Fruit fly (Drosophila melanogaster) whole organism, embryonic: ENCODE results near the gene bor.

ENCODE experiments used
- Asciz ChIP-seq: fragments of 200-800 bp; sonication (Bioruptor generic); optimal IDR thresholded peaks from 2 replicates; lab custom pipeline; 2017; ENCODE audit warnings: missing biosample characterization, mild to moderate bottlenecking, missing genetic modification characterization, missing genetic modification reagents
- B-H1 ChIP-seq: fragments of 200-800 bp; sonication (Bioruptor generic); IDR thresholded peaks from 3 replicates; pipeline ENCODE4 v1.3.6; 2022; ENCODE audit warnings: missing biosample characterization, missing genetic modification characterization
- BtbVII ChIP-seq: fragments of 200-800 bp; sonication (Bioruptor generic); optimal IDR thresholded peaks from 3 replicates; lab custom pipeline; 2017; ENCODE audit warnings: missing biosample characterization, mild to moderate bottlenecking, missing genetic modification characterization
- Bteb2 ChIP-seq: fragments of 200-800 bp; sonication (Bioruptor generic); optimal IDR thresholded peaks from 2 replicates; lab custom pipeline; 2016; ENCODE audit warnings: missing biosample characterization, missing genetic modification characterization
- CG10209 ChIP-seq: fragments of 200-800 bp; sonication (Bioruptor generic); optimal IDR thresholded peaks from 3 replicates; lab custom pipeline; 2017; ENCODE audit warnings: missing biosample characterization, mild to moderate bottlenecking, missing genetic modification characterization, missing genetic modification reagents
- CG10267 ChIP-seq: fragments of 200-800 bp; sonication (Bioruptor generic); optimal IDR thresholded peaks from 2 replicates; lab custom pipeline; 2018; ENCODE audit warnings: missing biosample characterization, mild to moderate bottlenecking, missing genetic modification characterization, moderate library complexity
- CG10654 ChIP-seq: fragments of 200-800 bp; sonication (Bioruptor generic); optimal IDR thresholded peaks from 2 replicates; lab custom pipeline; 2016; ENCODE audit warnings: missing biosample characterization, missing genetic modification characterization
- CG11560 ChIP-seq: fragments of 200-800 bp; sonication (Bioruptor generic); IDR thresholded peaks from 3 replicates; pipeline ENCODE4 v1.3.6; 2022; ENCODE audit warnings: missing biosample characterization, missing genetic modification characterization
- CG12071 ChIP-seq: fragments of 200-800 bp; sonication (Bioruptor generic); optimal IDR thresholded peaks from 3 replicates; lab custom pipeline; 2018; ENCODE audit warnings: missing biosample characterization, mild to moderate bottlenecking, missing genetic modification characterization
- CG12155 ChIP-seq: fragments of 200-800 bp; sonication (Bioruptor generic); optimal IDR thresholded peaks from 3 replicates; lab custom pipeline; 2016; ENCODE audit warnings: missing biosample characterization, missing genetic modification characterization
- CG17186 ChIP-seq: fragments of 200-800 bp; sonication (Bioruptor generic); optimal IDR thresholded peaks from 3 replicates; lab custom pipeline; 2017; ENCODE audit warnings: missing biosample characterization, missing genetic modification reagents, missing genetic modification characterization
- CG18476 ChIP-seq: fragments of 200-800 bp; sonication (Bioruptor generic); optimal IDR thresholded peaks from 2 replicates; lab custom pipeline; 2016; ENCODE audit warnings: missing biosample characterization, mild to moderate bottlenecking, missing genetic modification characterization
- CG2202 ChIP-seq: fragments of 200-800 bp; sonication (Bioruptor generic); optimal IDR thresholded peaks from 2 replicates; lab custom pipeline; 2018; ENCODE audit warnings: missing biosample characterization, mild to moderate bottlenecking, missing genetic modification characterization
- CG34422 ChIP-seq: fragments of 200-800 bp; sonication (Bioruptor generic); IDR thresholded peaks from 3 replicates; pipeline ENCODE4 v1.3.6; 2022; ENCODE audit warnings: missing biosample characterization, missing genetic modification characterization
- CG43689 ChIP-seq: fragments of 200-800 bp; sonication (Bioruptor generic); IDR thresholded peaks from 2 replicates; pipeline ENCODE4 v1.3.6; 2022; ENCODE audit warnings: missing biosample characterization, missing genetic modification characterization
- CG4404 ChIP-seq: fragments of 200-800 bp; sonication (Bioruptor generic); IDR thresholded peaks from 2 replicates; pipeline ENCODE4 v1.3.6; 2022; ENCODE audit warnings: missing biosample characterization, missing genetic modification characterization
- CG4424 ChIP-seq: fragments of 200-800 bp; sonication (Bioruptor generic); optimal IDR thresholded peaks from 3 replicates; lab custom pipeline; 2016; ENCODE audit warnings: missing biosample characterization, missing genetic modification characterization
- CG8359 ChIP-seq: fragments of 200-800 bp; sonication (Bioruptor generic); optimal IDR thresholded peaks from 2 replicates; lab custom pipeline; 2017; ENCODE audit warnings: missing biosample characterization, mild to moderate bottlenecking, missing genetic modification characterization, borderline replicate concordance
- CG9932 ChIP-seq: fragments of 200-800 bp; sonication (Bioruptor generic); IDR thresholded peaks from 2 replicates; pipeline ENCODE4 v1.3.6; 2022; ENCODE audit warnings: missing biosample characterization, missing genetic modification characterization
- D ChIP-seq, 2 experiments: fragments of 200-800 bp in 1 of 2; fragments of >200 bp in 1 of 2; sonication (Bioruptor generic) in 1 of 2; optimal IDR thresholded peaks; 2 replicates in 1 of 2; 3 replicates in 1 of 2; lab custom pipeline; 2017; ENCODE audit warnings: mild to moderate bottlenecking in 1 of 2, missing biosample characterization in 1 of 2, missing genetic modification characterization in 1 of 2, missing genetic modification reagents in 1 of 2
- Doc3 ChIP-seq: fragments of 200-800 bp; sonication (Bioruptor generic); IDR thresholded peaks from 3 replicates; pipeline ENCODE4 v1.3.6; 2022; ENCODE audit warnings: missing biosample characterization, missing genetic modification characterization; ENCODE audit not compliant: partially characterized antibody
- Dp ChIP-seq: fragments of 200-800 bp; sonication (Bioruptor generic); optimal IDR thresholded peaks from 2 replicates; lab custom pipeline; 2018; ENCODE audit warnings: missing biosample characterization, mild to moderate bottlenecking, missing genetic modification characterization, moderate library complexity
- Eip74EF ChIP-seq, 2 experiments: fragments of 200-800 bp in 1 of 2; fragments of >200 bp in 1 of 2; sonication (Bioruptor generic) in 1 of 2; optimal IDR thresholded peaks; 2 replicates each; lab custom pipeline; 2017 to 2019; ENCODE audit warnings: missing biosample characterization in 2 of 2, missing genetic modification characterization in 2 of 2, mild to moderate bottlenecking in 1 of 2, moderate library complexity in 1 of 2
- Kr ChIP-seq: fragments of 200-800 bp; sonication (Bioruptor generic); optimal IDR thresholded peaks from 2 replicates; lab custom pipeline; 2017; ENCODE audit warnings: missing biosample characterization, mild to moderate bottlenecking, missing genetic modification characterization
- Nf-YB ChIP-seq: fragments of 200-800 bp; sonication (Bioruptor generic); optimal IDR thresholded peaks from 3 replicates; lab custom pipeline; 2019; ENCODE audit warnings: missing biosample characterization, mild to moderate bottlenecking, missing genetic modification characterization, moderate library complexity
- Pdp1 ChIP-seq, 2 experiments: fragments of 200-800 bp; sonication (Bioruptor generic); optimal IDR thresholded peaks; 3 replicates each; lab custom pipeline; 2016; ENCODE audit warnings: missing biosample characterization in 2 of 2, missing genetic modification characterization in 2 of 2, mild to moderate bottlenecking in 1 of 2, moderate library complexity in 1 of 2
- bigmax ChIP-seq: fragments of 200-800 bp; sonication (Bioruptor generic); optimal IDR thresholded peaks from 2 replicates; lab custom pipeline; 2018; ENCODE audit warnings: missing biosample characterization, mild to moderate bottlenecking, missing genetic modification characterization
- chn ChIP-seq: fragments of 200-800 bp; sonication (Bioruptor generic); optimal IDR thresholded peaks from 2 replicates; lab custom pipeline; 2016; ENCODE audit warnings: missing biosample characterization, missing genetic modification characterization
- dimm ChIP-seq: fragments of 200-800 bp; sonication (Bioruptor generic); IDR thresholded peaks from 2 replicates; pipeline ENCODE4 v1.3.6; 2022; ENCODE audit warnings: missing biosample characterization, missing genetic modification characterization
- eyg ChIP-seq: fragments of 200-800 bp; sonication (Bioruptor generic); optimal IDR thresholded peaks from 3 replicates; lab custom pipeline; 2016; ENCODE audit warnings: missing biosample characterization, missing genetic modification characterization
- fd64A ChIP-seq: fragments of 200-800 bp; sonication (Bioruptor generic); optimal IDR thresholded peaks from 3 replicates; lab custom pipeline; 2018; ENCODE audit warnings: missing biosample characterization, mild to moderate bottlenecking, missing genetic modification characterization
- ftz-f1 ChIP-seq: fragments of 200-800 bp; sonication (Bioruptor generic); optimal IDR thresholded peaks from 2 replicates; lab custom pipeline; 2016; ENCODE audit warnings: missing biosample characterization, missing genetic modification characterization
- gce ChIP-seq: fragments of 200-800 bp; sonication (Bioruptor generic); IDR thresholded peaks from 3 replicates; pipeline ENCODE4 v1.3.6; 2022; ENCODE audit warnings: missing biosample characterization, missing genetic modification characterization
- grau ChIP-seq: fragments of 200-800 bp; optimal IDR thresholded peaks from 3 replicates; lab custom pipeline; 2019; ENCODE audit warnings: missing biosample characterization, mild to moderate bottlenecking, missing genetic modification characterization, moderate library complexity
- jumu ChIP-seq: fragments of 200-800 bp; sonication (Bioruptor generic); optimal IDR thresholded peaks from 3 replicates; lab custom pipeline; 2016; ENCODE audit warnings: missing biosample characterization, missing genetic modification characterization
- ken ChIP-seq: fragments of 200-800 bp; sonication (Bioruptor generic); IDR thresholded peaks from 3 replicates; pipeline ENCODE4 v1.3.6; 2022; ENCODE audit warnings: missing biosample characterization, missing genetic modification characterization
- lilli ChIP-seq: fragments of 200-800 bp; sonication (Bioruptor generic); optimal IDR thresholded peaks from 3 replicates; lab custom pipeline; 2016; ENCODE audit warnings: missing biosample characterization, missing genetic modification characterization
- peb ChIP-seq: fragments of 200-800 bp; sonication (Bioruptor generic); IDR thresholded peaks from 2 replicates; pipeline ENCODE4 v1.3.6; 2022; ENCODE audit warnings: missing biosample characterization, missing genetic modification characterization
- pros ChIP-seq: fragments of 200-800 bp; sonication (Bioruptor generic); optimal IDR thresholded peaks from 3 replicates; lab custom pipeline; 2019; ENCODE audit warnings: missing biosample characterization, mild to moderate bottlenecking, missing genetic modification characterization, moderate library complexity
- ro ChIP-seq: fragments of 200-800 bp; sonication (Bioruptor generic); IDR thresholded peaks from 2 replicates; pipeline ENCODE4 v1.3.6; 2022; ENCODE audit warnings: missing biosample characterization, missing genetic modification characterization
- seq ChIP-seq: fragments of 200-800 bp; sonication (Bioruptor generic); IDR thresholded peaks from 2 replicates; pipeline ENCODE4 v1.3.6; 2022; ENCODE audit warnings: missing biosample characterization, missing genetic modification characterization
- slbo ChIP-seq: fragments of 200-800 bp; sonication (Bioruptor generic); IDR thresholded peaks from 2 replicates; pipeline ENCODE4 v1.3.6; 2022; ENCODE audit warnings: missing biosample characterization, missing genetic modification characterization
- sob ChIP-seq: fragments of 200-800 bp; sonication (Bioruptor generic); IDR thresholded peaks from 2 replicates; pipeline ENCODE4 v1.3.6; 2022; ENCODE audit warnings: missing biosample characterization, missing genetic modification characterization
- sr ChIP-seq: fragments of 200-800 bp; sonication (Bioruptor generic); IDR thresholded peaks from 3 replicates; pipeline ENCODE4 v1.3.6; 2022; ENCODE audit warnings: missing biosample characterization, missing genetic modification characterization
- stwl ChIP-seq: fragments of 200-800 bp; sonication (Bioruptor generic); optimal IDR thresholded peaks from 3 replicates; lab custom pipeline; 2018; ENCODE audit warnings: missing biosample characterization, mild to moderate bottlenecking, missing genetic modification characterization, moderate library complexity
- tll ChIP-seq, 2 experiments: fragments of 200-800 bp in 1 of 2; fragments of >200 bp in 1 of 2; sonication (Bioruptor generic) in 1 of 2; optimal IDR thresholded peaks; 2 replicates each; lab custom pipeline; 2017 to 2019; ENCODE audit warnings: missing biosample characterization in 2 of 2, missing genetic modification characterization in 2 of 2, mild to moderate bottlenecking in 1 of 2, moderate library complexity in 1 of 2
- toy ChIP-seq: fragments of 200-800 bp; sonication (Bioruptor generic); IDR thresholded peaks from 2 replicates; pipeline ENCODE4 v1.3.6; 2022; ENCODE audit warnings: missing biosample characterization, missing genetic modification characterization
- zen2 ChIP-seq: fragments of 200-800 bp; sonication (Bioruptor generic); IDR thresholded peaks from 3 replicates; pipeline ENCODE4 v1.3.6; 2022; ENCODE audit warnings: missing biosample characterization, missing genetic modification characterization; ENCODE audit not compliant: partially characterized antibody

The bor gene

dm6 chr3R:16224415-16225165 is 39.3 kb downstream of the bor start (continued):
- TF ChIP-seq toy (GFP tag; lab: Robert Waterston, UW) (no peak), CG10267 (tag; lab: Kevin White, UChicago) (peak; percentile 95), Dp (GFP tag; lab: Kevin White, UChicago) (peak; percentile 26), slbo (GFP tag; lab: Robert Waterston, UW) (no peak), CG4424 (GFP tag; lab: Kevin White, UChicago) (peak; percentile 98), tll (GFP tag; optimal IDR thresholded peaks at IDR 0.05; lab: Kevin White, UChicago) (peak in 1 of 2 experiments; percentile 62), grau (tag; lab: Kevin White, UChicago) (peak; percentile 97), jumu (GFP tag; lab: Kevin White, UChicago) (peak; percentile 98), CG34422 (GFP tag; lab: Robert Waterston, UW) (no peak), Asciz (GFP tag; lab: Kevin White, UChicago) (peak; percentile 98), lilli (GFP tag; lab: Kevin White, UChicago) (peak; percentile 98), D (optimal IDR thresholded peaks at IDR 0.05; lab: Kevin White, UChicago) (no peak), D (GFP tag; optimal IDR thresholded peaks at IDR 0.05; lab: Kevin White, UChicago) (peak; percentile 97), CG12071 (GFP tag; lab: Kevin White, UChicago) (peak; percentile 97), ken (GFP tag; lab: Robert Waterston, UW) (no peak), BtbVII (GFP tag; lab: Kevin White, UChicago) (peak; percentile 97), ro (GFP tag; lab: Robert Waterston, UW) (no peak), chn (GFP tag; lab: Kevin White, UChicago) (peak; percentile 93), Nf-YB (GFP tag; lab: Kevin White, UChicago) (peak; percentile 88), CG4404 (GFP tag; lab: Robert Waterston, UW) (no peak), pros (GFP tag; lab: Kevin White, UChicago) (peak; percentile 91), gce (GFP tag; lab: Robert Waterston, UW) (no peak), CG10209 (GFP tag; lab: Kevin White, UChicago) (peak; percentile 97), CG17186 (GFP tag; lab: Kevin White, UChicago) (peak; percentile 87), Kr (GFP tag; lab: Kevin White, UChicago) (peak; percentile 61), zen2 (GFP tag; lab: Robert Waterston, UW) (no peak), ftz-f1 (peak; percentile 82), Pdp1 (GFP tag; optimal IDR thresholded peaks at IDR 0.05; lab: Kevin White, UChicago) (peak; percentile 93 to 97), CG11560 (tag; lab: Robert Waterston, UW) (no peak), eyg (GFP tag; lab: Kevin White, UChicago) (peak; percentile 98), CG8359 (GFP tag; lab: Kevin White, UChicago) (peak; percentile 91), Doc3 (GFP tag; lab: Robert Waterston, UW) (no peak), CG18476 (peak; percentile 98), seq (GFP tag; lab: Robert Waterston, UW) (no peak), Bteb2 (GFP tag; lab: Kevin White, UChicago) (peak; percentile 98), sob (GFP tag; lab: Robert Waterston, UW) (no peak), CG10654 (peak; percentile 96), B-H1 (GFP tag; lab: Robert Waterston, UW) (no peak), CG12155 (peak; percentile 93), bigmax (peak; percentile 78), peb (no peak), dimm (no peak), CG2202 (peak; percentile 97), sr (no peak), stwl (tag; lab: Kevin White, UChicago) (peak; percentile 50), fd64A (GFP tag; lab: Kevin White, UChicago) (peak; percentile 96), CG9932 (GFP tag; lab: Robert Waterston, UW) (no peak), Eip74EF (GFP tag; optimal IDR thresholded peaks at IDR 0.05; lab: Kevin White, UChicago) (peak in 1 of 2 experiments; percentile 98), CG43689 (GFP tag; lab: Robert Waterston, UW) (no peak)
